Worm (Caenorhabditis elegans) whole organism, young adult: Measurements from ENCODE around the gene C06A8.6.

Experiments used
- Y53F4B.3 ChIP-seq: fragments of 200-800 bp; sonication (Bioruptor generic); IDR thresholded peaks from 2 replicates; pipeline ENCODE4 v1.3.6; 2022; ENCODE audit warnings: missing genetic modification reagents, missing genetic modification characterization, missing compliant biosample characterization
- Y95B8A.8 ChIP-seq: fragments of 200-800 bp; sonication (Bioruptor generic); IDR thresholded peaks from 2 replicates; pipeline ENCODE4 v1.3.6; 2022; ENCODE audit warnings: missing genetic modification reagents, missing genetic modification characterization, missing compliant biosample characterization
- ZK185.1 ChIP-seq: sonication (generic microtip); optimal IDR thresholded peaks from 2 replicates; lab custom pipeline; 2016; ENCODE audit warnings: mild to moderate bottlenecking, missing genetic modification characterization, missing compliant biosample characterization; ENCODE audit not compliant: poor library complexity, severe bottlenecking
- ceh-91 ChIP-seq: fragments of 200-800 bp; sonication (Bioruptor generic); IDR thresholded peaks from 2 replicates; pipeline ENCODE4 v1.3.6; 2022; ENCODE audit warnings: missing genetic modification reagents, missing genetic modification characterization, missing compliant biosample characterization
- dpff-1 ChIP-seq: sonication (generic microtip); optimal IDR thresholded peaks from 2 replicates; lab custom pipeline; 2017; ENCODE audit warnings: mild to moderate bottlenecking, missing genetic modification characterization, missing compliant biosample characterization
- efl-1 ChIP-seq: fragments of 150-350 bp; optimal IDR thresholded peaks from 2 replicates; lab custom pipeline; 2014; ENCODE audit warnings: missing biosample characterization, missing genetic modification reagents, missing genetic modification characterization
- ets-4 ChIP-seq: fragments of 200-800 bp; sonication (Bioruptor generic); optimal IDR thresholded peaks from 2 replicates; lab custom pipeline; 2018; ENCODE audit warnings: mild to moderate bottlenecking, missing genetic modification characterization, missing compliant biosample characterization
- gei-17 ChIP-seq: fragments of 200-800 bp; sonication (Bioruptor generic); optimal IDR thresholded peaks from 2 replicates; lab custom pipeline; 2018; ENCODE audit warnings: mild to moderate bottlenecking, missing genetic modification characterization, missing compliant biosample characterization
- him-1 ChIP-seq: sonication (generic microtip); optimal IDR thresholded peaks from 2 replicates; lab custom pipeline; 2016; ENCODE audit warnings: missing genotype, missing genetic modification reagents, missing genetic modification characterization, missing compliant biosample characterization
- lin-35 ChIP-seq, 3 experiments: fragments of 150-350 bp in 2 of 3; sonication (generic microtip) in 1 of 3; optimal IDR thresholded peaks; 2 replicates each; lab custom pipeline; 2014 to 2018; ENCODE audit warnings: missing biosample characterization in 3 of 3, missing genetic modification characterization in 3 of 3, missing genetic modification reagents in 3 of 3
- lin-40 ChIP-seq: sonication (generic microtip); optimal IDR thresholded peaks from 2 replicates; lab custom pipeline; 2016; ENCODE audit warnings: missing genetic modification characterization, mild to moderate bottlenecking, missing compliant biosample characterization, missing genotype, missing genetic modification reagents
- nhr-90 ChIP-seq: sonication (generic microtip); optimal IDR thresholded peaks from 2 replicates; lab custom pipeline; 2016; ENCODE audit warnings: missing genotype, mild to moderate bottlenecking, missing genetic modification characterization, missing compliant biosample characterization
- rpc-1 ChIP-seq, 2 experiments: fragments of 150-350 bp in 1 of 2; sonication (generic microtip) in 1 of 2; optimal IDR thresholded peaks; 2 replicates each; lab custom pipeline; 2014 to 2018; ENCODE audit warnings: missing biosample characterization in 1 of 2, missing genetic modification characterization in 1 of 2, missing genetic modification reagents in 1 of 2, missing genotype in 1 of 2
- snpc-4 ChIP-seq, 5 experiments: fragments of 150-350 bp in 1 of 5; sonication (generic microtip) in 4 of 5; optimal IDR thresholded peaks; 2 replicates each; lab custom pipeline; 2014 to 2018; ENCODE audit warnings: missing genetic modification characterization in 5 of 5, missing biosample characterization in 3 of 5, antibody characterized with exemption in 2 of 5, mild to moderate bottlenecking in 2 of 5, missing compliant biosample characterization in 2 of 5, missing genotype in 2 of 5, moderate library complexity in 2 of 5, missing genetic modification reagents in 1 of 5

- no peak for TF ChIP-seq Y95B8A.8 (GFP tag; lab: Robert Waterston, UW)
- no peak for TF ChIP-seq rpc-1 (optimal IDR thresholded peaks at IDR 0.05; lab: Kevin White, UChicago)
- no peak for TF ChIP-seq rpc-1 (tag; optimal IDR thresholded peaks at IDR 0.05; lab: Kevin White, UChicago)
- TF ChIP-seq gei-17, result no peak
- TF ChIP-seq dpff-1 (tag; lab: Kevin White, UChicago), result no peak
- TF ChIP-seq him-1 (tag; lab: Kevin White, UChicago), result no peak
- no peak for TF ChIP-seq ets-4
- TF ChIP-seq lin-40 (tag; lab: Kevin White, UChicago), result no peak
- TF ChIP-seq efl-1, result peak; percentile 88
- TF ChIP-seq lin-35 (GFP tag; optimal IDR thresholded peaks at IDR 0.05; lab: Kevin White, UChicago), result peak in 1 of 3 experiments; percentile 53
- 0 out of 2 replicates have a peak, but pooled peaks have one; percentile 30 for TF ChIP-seq ceh-91
- TF ChIP-seq ZK185.1, result no peak
- TF ChIP-seq nhr-90, result no peak
- no peak for TF ChIP-seq snpc-4 (GFP tag; optimal IDR thresholded peaks at IDR 0.05; lab: Kevin White, UChicago)
- no peak for TF ChIP-seq snpc-4 (tag; optimal IDR thresholded peaks at IDR 0.05; lab: Kevin White, UChicago)
- no peak for TF ChIP-seq Y53F4B.3 (GFP tag; lab: Robert Waterston, UW)
These were observed 8.9 kb downstream of the C06A8.6 start, which contains the start of the genes snpc-1.1 and spdl-1 for ce11 chrII:7781102-7781616.
